Fruit fly (Drosophila melanogaster) whole organism, embryonic: Measurements from ENCODE around the gene Rpn9.

ENCODE experiments used
- Atf3 ChIP-seq: fragments of 200-800 bp; sonication (Bioruptor generic); optimal IDR thresholded peaks from 3 replicates; lab custom pipeline; 2016; ENCODE audit warnings: missing biosample characterization, missing genetic modification characterization
- Blimp-1 ChIP-seq: fragments of 200-800 bp; sonication (Bioruptor generic); optimal IDR thresholded peaks from 3 replicates; lab custom pipeline; 2018; ENCODE audit warnings: missing biosample characterization, missing genetic modification characterization, mild to moderate bottlenecking, moderate library complexity, missing genetic modification reagents
- BtbVII ChIP-seq: fragments of 200-800 bp; sonication (Bioruptor generic); optimal IDR thresholded peaks from 3 replicates; lab custom pipeline; 2017; ENCODE audit warnings: missing biosample characterization, mild to moderate bottlenecking, missing genetic modification characterization
- CG10147 ChIP-seq: fragments of 200-800 bp; sonication (Bioruptor generic); optimal IDR thresholded peaks from 2 replicates; lab custom pipeline; 2019; ENCODE audit warnings: missing biosample characterization, mild to moderate bottlenecking, missing genetic modification characterization, moderate library complexity
- CG11723 ChIP-seq: fragments of 200-800 bp; sonication (Bioruptor generic); optimal IDR thresholded peaks from 2 replicates; lab custom pipeline; 2017; ENCODE audit warnings: missing biosample characterization, mild to moderate bottlenecking, missing genetic modification characterization
- CG12219 ChIP-seq: fragments of 200-800 bp; sonication (Bioruptor generic); optimal IDR thresholded peaks from 3 replicates; lab custom pipeline; 2018; ENCODE audit warnings: missing biosample characterization, mild to moderate bottlenecking, missing genetic modification characterization
- CG12769 ChIP-seq: fragments of 200-800 bp; sonication (Bioruptor generic); optimal IDR thresholded peaks from 2 replicates; lab custom pipeline; 2019; ENCODE audit warnings: missing biosample characterization, mild to moderate bottlenecking, missing genetic modification characterization, moderate library complexity
- CG13287 ChIP-seq: fragments of 200-800 bp; sonication (Bioruptor generic); IDR thresholded peaks from 2 replicates; pipeline ENCODE4 v1.3.6; 2022; ENCODE audit warnings: missing biosample characterization, missing genetic modification characterization; ENCODE audit not compliant: partially characterized antibody
- CG13624 ChIP-seq: fragments of 200-800 bp; sonication (Bioruptor generic); optimal IDR thresholded peaks from 2 replicates; lab custom pipeline; 2016; ENCODE audit warnings: missing biosample characterization, missing genetic modification characterization
- CG14860 ChIP-seq: fragments of 200-800 bp; sonication (Bioruptor generic); IDR thresholded peaks from 3 replicates; pipeline ENCODE4 v1.3.6; 2022; ENCODE audit warnings: missing biosample characterization, missing genetic modification characterization; ENCODE audit not compliant: partially characterized antibody
- CG17186 ChIP-seq: fragments of 200-800 bp; sonication (Bioruptor generic); optimal IDR thresholded peaks from 3 replicates; lab custom pipeline; 2017; ENCODE audit warnings: missing biosample characterization, missing genetic modification reagents, missing genetic modification characterization
- CG18764 ChIP-seq: fragments of 200-800 bp; sonication (Bioruptor generic); optimal IDR thresholded peaks from 3 replicates; lab custom pipeline; 2016; ENCODE audit warnings: missing biosample characterization, missing genetic modification characterization
- CG2712 ChIP-seq: fragments of 200-800 bp; optimal IDR thresholded peaks from 3 replicates; lab custom pipeline; 2019; ENCODE audit warnings: missing biosample characterization, mild to moderate bottlenecking, missing genetic modification characterization, moderate library complexity
- CG3281 ChIP-seq: fragments of 200-800 bp; sonication (Bioruptor generic); optimal IDR thresholded peaks from 3 replicates; lab custom pipeline; 2017; ENCODE audit warnings: missing biosample characterization, mild to moderate bottlenecking, missing genetic modification characterization
- CG5245 ChIP-seq: fragments of 200-800 bp; sonication (Bioruptor generic); optimal IDR thresholded peaks from 3 replicates; lab custom pipeline; 2016; ENCODE audit warnings: missing biosample characterization, missing genetic modification characterization
- CG6683 ChIP-seq: fragments of 200-800 bp; sonication (Bioruptor generic); optimal IDR thresholded peaks from 2 replicates; lab custom pipeline; 2017; ENCODE audit warnings: missing biosample characterization, mild to moderate bottlenecking, missing genetic modification characterization, missing genetic modification reagents
- CG6813 ChIP-seq: fragments of 200-800 bp; sonication (Bioruptor generic); optimal IDR thresholded peaks from 2 replicates; lab custom pipeline; 2017; ENCODE audit warnings: missing biosample characterization, missing genetic modification characterization, mild to moderate bottlenecking, moderate library complexity, missing genetic modification reagents
- CG7745 ChIP-seq: fragments of 200-800 bp; sonication (Bioruptor generic); optimal IDR thresholded peaks from 2 replicates; lab custom pipeline; 2018; ENCODE audit warnings: missing biosample characterization, mild to moderate bottlenecking, missing genetic modification characterization, moderate library complexity
- CG8359 ChIP-seq: fragments of 200-800 bp; sonication (Bioruptor generic); optimal IDR thresholded peaks from 2 replicates; lab custom pipeline; 2017; ENCODE audit warnings: missing biosample characterization, mild to moderate bottlenecking, missing genetic modification characterization, borderline replicate concordance
- CG9437 ChIP-seq: fragments of 200-800 bp; sonication (Bioruptor generic); optimal IDR thresholded peaks from 2 replicates; lab custom pipeline; 2018; ENCODE audit warnings: missing biosample characterization, mild to moderate bottlenecking, missing genetic modification characterization
- CkIIα-i1 ChIP-seq: fragments of 200-800 bp; sonication (Bioruptor generic); IDR thresholded peaks from 2 replicates; pipeline ENCODE4 v1.3.6; 2022; ENCODE audit warnings: missing biosample characterization, missing genetic modification characterization
- Dfd ChIP-seq, 2 experiments: fragments of >200 bp; optimal IDR thresholded peaks; 2 replicates each; lab custom pipeline; 2017; ENCODE audit warnings: missing biosample characterization in 2 of 2, missing genetic modification characterization in 2 of 2
- HmgD ChIP-seq: fragments of 200-800 bp; sonication (Bioruptor generic); optimal IDR thresholded peaks from 3 replicates; lab custom pipeline; 2016; ENCODE audit warnings: missing biosample characterization, missing genetic modification characterization
- MESR4 ChIP-seq: fragments of 200-800 bp; sonication (Bioruptor generic); optimal IDR thresholded peaks from 2 replicates; lab custom pipeline; 2018; ENCODE audit warnings: missing biosample characterization, mild to moderate bottlenecking, missing genetic modification characterization, moderate library complexity
- Med ChIP-seq: fragments of 200-800 bp; sonication (Bioruptor generic); peaks from one replicate; lab custom pipeline; 2016; ENCODE audit warnings: missing biosample characterization, missing genetic modification characterization, mild to moderate bottlenecking, inconsistent platforms, moderate library complexity
- Myb ChIP-seq: fragments of 200-800 bp; sonication (Bioruptor generic); optimal IDR thresholded peaks from 2 replicates; lab custom pipeline; 2016; ENCODE audit warnings: missing biosample characterization, missing genetic modification characterization
- Neu2 ChIP-seq: fragments of 200-800 bp; sonication (Bioruptor generic); optimal IDR thresholded peaks from 3 replicates; lab custom pipeline; 2016; ENCODE audit warnings: missing biosample characterization, missing genetic modification characterization, borderline replicate concordance
- Stat92E ChIP-seq, 3 experiments: fragments of >200 bp in 2 of 3; fragments of 200-800 bp in 1 of 3; sonication (Bioruptor generic) in 1 of 3; optimal IDR thresholded peaks; 2 replicates each; lab custom pipeline; 2017 to 2019; ENCODE audit warnings: missing biosample characterization in 3 of 3, missing genetic modification characterization in 3 of 3, mild to moderate bottlenecking in 1 of 3, moderate library complexity in 1 of 3
- Tbp ChIP-seq: fragments of >200 bp; optimal IDR thresholded peaks from 2 replicates; lab custom pipeline; 2018; ENCODE audit warnings: missing biosample characterization, missing genetic modification characterization
- al ChIP-seq: fragments of 200-800 bp; sonication (Bioruptor generic); IDR thresholded peaks from 2 replicates; pipeline ENCODE4 v1.3.6; 2022; ENCODE audit warnings: missing biosample characterization, missing genetic modification characterization
- btn ChIP-seq: fragments of 200-800 bp; sonication (Bioruptor generic); optimal IDR thresholded peaks from 2 replicates; lab custom pipeline; 2016; ENCODE audit warnings: missing biosample characterization, missing genetic modification characterization
- ci ChIP-seq: fragments of 200-800 bp; sonication (Bioruptor generic); IDR thresholded peaks from 3 replicates; pipeline ENCODE4 v1.3.6; 2022; ENCODE audit warnings: missing biosample characterization, missing genetic modification characterization
- dysf ChIP-seq: fragments of 200-800 bp; sonication (Bioruptor generic); IDR thresholded peaks from 3 replicates; pipeline ENCODE4 v1.3.6; 2022; ENCODE audit warnings: missing biosample characterization, missing genetic modification characterization
- emc ChIP-seq: fragments of 200-800 bp; sonication (Bioruptor generic); optimal IDR thresholded peaks from 2 replicates; lab custom pipeline; 2016; ENCODE audit warnings: missing biosample characterization, missing genetic modification characterization
- fd3F ChIP-seq: fragments of 200-800 bp; sonication (Bioruptor generic); optimal IDR thresholded peaks from 2 replicates; lab custom pipeline; 2018; ENCODE audit warnings: missing biosample characterization, mild to moderate bottlenecking, missing genetic modification characterization, moderate library complexity
- gcm2 ChIP-seq: fragments of 200-800 bp; sonication (Bioruptor generic); optimal IDR thresholded peaks from 2 replicates; lab custom pipeline; 2016; ENCODE audit warnings: missing biosample characterization, missing genetic modification characterization
- her ChIP-seq: fragments of 200-800 bp; sonication (Bioruptor generic); optimal IDR thresholded peaks from 2 replicates; lab custom pipeline; 2016; ENCODE audit warnings: missing biosample characterization, missing genetic modification characterization
- insv ChIP-seq, 2 experiments: fragments of 200-800 bp; sonication (Bioruptor generic); optimal IDR thresholded peaks; 3 replicates each; lab custom pipeline; 2016 to 2018; ENCODE audit warnings: missing biosample characterization in 2 of 2, missing genetic modification characterization in 2 of 2
- kay ChIP-seq: fragments of 200-800 bp; sonication (Bioruptor generic); optimal IDR thresholded peaks from 2 replicates; lab custom pipeline; 2016; ENCODE audit warnings: missing biosample characterization, missing genetic modification characterization
- lmd ChIP-seq: fragments of 200-800 bp; sonication (Bioruptor generic); IDR thresholded peaks from 2 replicates; pipeline ENCODE4 v1.3.6; 2022; ENCODE audit warnings: missing biosample characterization, missing genetic modification characterization
- mirr ChIP-seq: fragments of 200-800 bp; sonication (Bioruptor generic); optimal IDR thresholded peaks from 3 replicates; lab custom pipeline; 2018; ENCODE audit warnings: missing biosample characterization, mild to moderate bottlenecking, missing genetic modification characterization
- org-1 ChIP-seq: fragments of 200-800 bp; sonication (Bioruptor generic); optimal IDR thresholded peaks from 2 replicates; lab custom pipeline; 2017; ENCODE audit warnings: missing biosample characterization, missing genetic modification characterization
- phol ChIP-seq: fragments of 200-800 bp; sonication (Bioruptor generic); optimal IDR thresholded peaks from 3 replicates; lab custom pipeline; 2018; ENCODE audit warnings: missing biosample characterization, mild to moderate bottlenecking, missing genetic modification characterization, moderate library complexity
- sisA ChIP-seq: fragments of 200-800 bp; sonication (Bioruptor generic); IDR thresholded peaks from 2 replicates; pipeline ENCODE4 v1.3.6; 2022; ENCODE audit warnings: missing biosample characterization, missing genetic modification characterization
- sqz ChIP-seq: fragments of 200-800 bp; sonication (Bioruptor generic); optimal IDR thresholded peaks from 3 replicates; lab custom pipeline; 2018; ENCODE audit warnings: missing biosample characterization, mild to moderate bottlenecking, missing genetic modification characterization
- sr ChIP-seq: fragments of 200-800 bp; sonication (Bioruptor generic); IDR thresholded peaks from 3 replicates; pipeline ENCODE4 v1.3.6; 2022; ENCODE audit warnings: missing biosample characterization, missing genetic modification characterization
- toy ChIP-seq: fragments of 200-800 bp; sonication (Bioruptor generic); IDR thresholded peaks from 2 replicates; pipeline ENCODE4 v1.3.6; 2022; ENCODE audit warnings: missing biosample characterization, missing genetic modification characterization
- unpg ChIP-seq: fragments of 200-800 bp; sonication (Bioruptor generic); optimal IDR thresholded peaks from 3 replicates; lab custom pipeline; 2018; ENCODE audit warnings: missing biosample characterization, mild to moderate bottlenecking, missing genetic modification characterization, moderate library complexity
- usp ChIP-seq: fragments of >200 bp; optimal IDR thresholded peaks from 2 replicates; lab custom pipeline; 2017; ENCODE audit warnings: missing biosample characterization, missing genetic modification characterization
- wdn ChIP-seq: fragments of 200-800 bp; sonication (Bioruptor generic); IDR thresholded peaks from 2 replicates; pipeline ENCODE4 v1.3.6; 2022; ENCODE audit warnings: missing biosample characterization, missing genetic modification characterization
- zf30C ChIP-seq: fragments of 200-800 bp; sonication (Bioruptor generic); optimal IDR thresholded peaks from 3 replicates; lab custom pipeline; 2018; ENCODE audit warnings: missing biosample characterization, mild to moderate bottlenecking, missing genetic modification characterization

The Rpn9 gene

DNA sequence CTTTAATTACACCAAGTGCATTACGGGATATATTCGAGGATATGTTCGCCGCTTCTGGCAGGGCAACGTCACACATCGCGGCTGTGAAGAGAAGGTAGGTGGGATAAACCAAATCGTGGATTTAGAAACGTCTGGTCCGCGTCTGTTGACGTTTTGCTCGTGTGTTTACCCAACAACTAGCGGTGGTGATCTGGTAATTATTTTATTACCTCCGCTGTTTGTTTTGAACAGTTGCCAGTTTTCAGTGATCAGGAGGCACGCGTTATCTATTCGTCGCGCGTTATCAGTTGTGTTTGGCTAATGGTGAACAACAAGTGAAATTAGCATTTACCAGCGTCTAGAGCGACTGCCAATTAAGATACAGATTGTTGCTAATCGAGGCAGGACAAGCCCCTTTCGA, 4.2 kb downstream of the Rpn9 start (continued):
- TF ChIP-seq CG6683 (GFP tag; lab: Kevin White, UChicago) (peak; percentile 39), sqz (GFP tag; lab: Kevin White, UChicago) (peak; percentile 10), mirr (peak; percentile 89), CG2712 (tag; lab: Kevin White, UChicago) (no peak), CG17186 (GFP tag; lab: Kevin White, UChicago) (no peak), Stat92E (GFP tag; optimal IDR thresholded peaks at IDR 0.05; lab: Kevin White, UChicago) (no peak), CG12769 (tag; lab: Kevin White, UChicago) (peak; percentile 66), fd3F (GFP tag; lab: Kevin White, UChicago) (peak; percentile 13), al (GFP tag; lab: Robert Waterston, UW) (no peak), gcm2 (GFP tag; lab: Kevin White, UChicago) (no peak), CG6813 (peak; percentile 86), toy (GFP tag; lab: Robert Waterston, UW) (no peak), Med (GFP tag; lab: Kevin White, UChicago) (peak; percentile 87), Tbp (no peak), dysf (GFP tag; lab: Robert Waterston, UW) (no peak), CG18764 (GFP tag; lab: Kevin White, UChicago) (no peak), kay (GFP tag; lab: Kevin White, UChicago) (no peak), insv (GFP tag; optimal IDR thresholded peaks at IDR 0.05; lab: Kevin White, UChicago) (peak in 1 of 2 experiments; percentile 27), Dfd (GFP tag; optimal IDR thresholded peaks at IDR 0.05; lab: Kevin White, UChicago) (no peak), CG3281 (peak; percentile 72), zf30C (no peak), lmd (no peak), CG5245 (GFP tag; lab: Kevin White, UChicago) (no peak), emc (no peak), CG14860 (GFP tag; lab: Robert Waterston, UW) (no peak), Blimp-1 (GFP tag; lab: Kevin White, UChicago) (peak; percentile 14), btn (GFP tag; lab: Kevin White, UChicago) (no peak), usp (GFP tag; lab: Kevin White, UChicago) (no peak), MESR4 (no peak), CG13287 (GFP tag; lab: Robert Waterston, UW) (no peak), unpg (peak; percentile 40), CG13624 (no peak), CG10147 (GFP tag; lab: Kevin White, UChicago) (no peak), phol (tag; lab: Kevin White, UChicago) (no peak), CG8359 (GFP tag; lab: Kevin White, UChicago) (no peak), CG9437 (GFP tag; lab: Kevin White, UChicago) (no peak), Neu2 (GFP tag; lab: Kevin White, UChicago) (no peak), sr (GFP tag; lab: Robert Waterston, UW) (no peak), CG12219 (GFP tag; lab: Kevin White, UChicago) (peak; percentile 45), ci (peak; percentile 56; the same call in 1 of the 3 replicates), wdn (GFP tag; lab: Robert Waterston, UW) (0 out of 2 replicates have a peak, but pooled peaks have one; percentile 8), her (GFP tag; lab: Kevin White, UChicago) (peak; percentile 16), HmgD (GFP tag; lab: Kevin White, UChicago) (no peak), CkIIα-i1 (GFP tag; lab: Robert Waterston, UW) (no peak), BtbVII (GFP tag; lab: Kevin White, UChicago) (peak; percentile 77), Myb (GFP tag; lab: Kevin White, UChicago) (no peak), org-1 (peak; percentile 34), CG7745 (tag; lab: Kevin White, UChicago) (no peak), sisA (no peak), CG11723 (GFP tag; lab: Kevin White, UChicago) (no peak), Atf3 (GFP tag; lab: Kevin White, UChicago) (no peak)
